Worm (Caenorhabditis elegans) whole organism, L2 larva: ENCODE measurements around the gene ttr-59.
A peak's percentile ranks its signal among the peaks of the same experiment; 100 is the strongest.

Experiments
- F13H6.1 ChIP-seq: sonication (generic microtip); optimal IDR thresholded peaks from 2 replicates; lab custom pipeline; 2016; ENCODE audit warnings: missing genetic modification characterization, missing compliant biosample characterization
- alr-1 ChIP-seq: fragments of 150-350 bp; optimal IDR thresholded peaks from 2 replicates; lab custom pipeline; 2014; ENCODE audit warnings: missing biosample characterization, missing genetic modification characterization
- blmp-1 ChIP-seq: sonication (generic microtip); optimal IDR thresholded peaks from 2 replicates; lab custom pipeline; 2017; ENCODE audit warnings: missing genetic modification characterization, mild to moderate bottlenecking, missing compliant biosample characterization, antibody characterized with exemption, moderate library complexity; ENCODE audit not compliant: insufficient read depth
- ceh-82 ChIP-seq: fragments of 150-350 bp; optimal IDR thresholded peaks from 2 replicates; lab custom pipeline; 2014; ENCODE audit warnings: missing biosample characterization, missing genetic modification characterization
- crh-2 ChIP-seq: sonication (generic microtip); optimal IDR thresholded peaks from 2 replicates; lab custom pipeline; 2017; ENCODE audit warnings: missing biosample characterization, missing genetic modification characterization
- dmd-4 ChIP-seq: sonication (generic microtip); optimal IDR thresholded peaks from 2 replicates; lab custom pipeline; 2017; ENCODE audit warnings: missing biosample characterization, missing genetic modification characterization
- fos-1 ChIP-seq: fragments of 150-350 bp; optimal IDR thresholded peaks from 2 replicates; lab custom pipeline; 2014; ENCODE audit warnings: missing biosample characterization, missing genetic modification characterization
- lin-11 ChIP-seq: fragments of 150-350 bp; sonication (generic microtip); optimal IDR thresholded peaks from 2 replicates; lab custom pipeline; 2014; ENCODE audit warnings: missing biosample characterization, missing genetic modification characterization, inconsistent platforms, mixed read lengths
- lin-13 ChIP-seq: fragments of 150-350 bp; optimal IDR thresholded peaks from 2 replicates; lab custom pipeline; 2014; ENCODE audit warnings: missing biosample characterization, missing genetic modification reagents, missing genetic modification characterization
- lin-39 ChIP-seq: fragments of 150-350 bp; optimal IDR thresholded peaks from 2 replicates; lab custom pipeline; 2014; ENCODE audit warnings: missing biosample characterization, missing genetic modification reagents, missing genetic modification characterization
- lsy-2 ChIP-seq, 2 experiments: fragments of 150-350 bp in 1 of 2; sonication (generic microtip) in 1 of 2; optimal IDR thresholded peaks; 2 replicates each; lab custom pipeline; 2014 to 2017; ENCODE audit warnings: missing biosample characterization in 2 of 2, missing genetic modification characterization in 2 of 2
- mbf-1 ChIP-seq: sonication (generic microtip); optimal IDR thresholded peaks from 2 replicates; lab custom pipeline; 2017; ENCODE audit warnings: missing biosample characterization, missing genetic modification characterization
- nhr-10 ChIP-seq: sonication (generic microtip); optimal IDR thresholded peaks from 2 replicates; lab custom pipeline; 2017; ENCODE audit warnings: missing biosample characterization, missing genetic modification characterization
- nhr-12 ChIP-seq: fragments of 150-350 bp; optimal IDR thresholded peaks from 2 replicates; lab custom pipeline; 2014; ENCODE audit warnings: missing biosample characterization, missing genetic modification characterization
- nhr-129 ChIP-seq: fragments of 150-350 bp; optimal IDR thresholded peaks from 2 replicates; lab custom pipeline; 2014; ENCODE audit warnings: missing biosample characterization, missing genetic modification characterization
- nhr-23 ChIP-seq: fragments of 150-350 bp; optimal IDR thresholded peaks from 2 replicates; lab custom pipeline; 2014; ENCODE audit warnings: missing biosample characterization, missing genetic modification reagents, missing genetic modification characterization
- nhr-25 ChIP-seq: fragments of 150-350 bp; sonication (generic microtip); optimal IDR thresholded peaks from 3 replicates; lab custom pipeline; 2014; ENCODE audit warnings: missing biosample characterization, missing genetic modification characterization
- nhr-77 ChIP-seq: fragments of 150-350 bp; optimal IDR thresholded peaks from 2 replicates; lab custom pipeline; 2014; ENCODE audit warnings: missing biosample characterization, missing genetic modification characterization
- peb-1 ChIP-seq: fragments of 150-350 bp; optimal IDR thresholded peaks from 2 replicates; lab custom pipeline; 2014; ENCODE audit warnings: missing biosample characterization, missing genetic modification characterization
- sem-4 ChIP-seq: fragments of 150-350 bp; optimal IDR thresholded peaks from 2 replicates; lab custom pipeline; 2014; ENCODE audit warnings: missing biosample characterization, missing genetic modification reagents, missing genetic modification characterization
- sma-9 ChIP-seq, 2 experiments: fragments of 150-350 bp in 1 of 2; sonication (generic microtip) in 1 of 2; optimal IDR thresholded peaks; 2 replicates each; lab custom pipeline; 2014 to 2016; ENCODE audit warnings: missing genetic modification characterization in 2 of 2, mild to moderate bottlenecking in 1 of 2, missing biosample characterization in 1 of 2, missing compliant biosample characterization in 1 of 2, missing genetic modification reagents in 1 of 2, moderate library complexity in 1 of 2
- unc-39 ChIP-seq: fragments of 150-350 bp; optimal IDR thresholded peaks from 2 replicates; lab custom pipeline; 2014; ENCODE audit warnings: missing biosample characterization, missing genetic modification characterization
- unc-62 ChIP-seq: fragments of 150-350 bp; optimal IDR thresholded peaks from 2 replicates; lab custom pipeline; 2014; ENCODE audit warnings: missing biosample characterization, missing genetic modification reagents, missing genetic modification characterization
- zag-1 ChIP-seq: fragments of 150-350 bp; optimal IDR thresholded peaks from 2 replicates; lab custom pipeline; 2014; ENCODE audit warnings: missing biosample characterization, missing genetic modification characterization
- ztf-1 ChIP-seq: fragments of 200-800 bp; sonication (Bioruptor generic); conservative IDR thresholded peaks from 2 replicates; pipeline ENCODE4 v1.3.6; 2022; ENCODE audit warnings: missing genetic modification characterization, missing compliant biosample characterization
- ztf-4 ChIP-seq: fragments of 150-350 bp; optimal IDR thresholded peaks from 2 replicates; lab custom pipeline; 2014; ENCODE audit warnings: missing biosample characterization, missing genetic modification characterization

The ttr-59 gene

DNA sequence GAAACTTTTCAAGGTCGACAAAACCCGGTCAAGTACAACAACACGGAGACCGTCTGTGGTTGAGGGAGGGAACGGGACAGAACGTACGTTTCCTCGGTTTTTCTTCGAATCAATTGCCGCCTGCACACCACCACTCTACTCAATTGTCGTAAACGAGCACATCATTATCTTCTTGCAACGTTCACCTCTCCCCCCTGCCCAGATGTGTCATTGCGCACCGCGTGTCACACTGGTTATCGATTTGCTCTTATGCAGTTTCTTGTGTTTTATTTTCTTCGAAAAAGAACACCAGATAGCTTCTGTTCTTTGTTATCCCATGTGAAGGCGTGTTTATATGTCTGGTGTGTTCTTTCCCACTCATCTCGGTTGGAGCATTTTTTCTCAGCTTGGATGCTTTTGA lies 40.1 kb upstream of the ttr-59 start:
- TF ChIP-seq sem-4 (tag; lab: Kevin White, UChicago): no peak
- TF ChIP-seq peb-1 (tag; lab: Kevin White, UChicago): no peak
- no peak for TF ChIP-seq ztf-1 (GFP tag; lab: Robert Waterston, UW)
- no peak for TF ChIP-seq zag-1 (tag; lab: Kevin White, UChicago)
- TF ChIP-seq sma-9 (GFP tag; optimal IDR thresholded peaks at IDR 0.05; lab: Kevin White, UChicago): no peak
- TF ChIP-seq sma-9 (tag; optimal IDR thresholded peaks at IDR 0.05; lab: Kevin White, UChicago): no peak
- no peak for TF ChIP-seq lin-11 (tag; lab: Kevin White, UChicago)
- TF ChIP-seq lsy-2 (tag; optimal IDR thresholded peaks at IDR 0.05; lab: Kevin White, UChicago): no peak
- TF ChIP-seq nhr-23 (tag; lab: Kevin White, UChicago): no peak
- TF ChIP-seq nhr-25 (tag; lab: Kevin White, UChicago): no peak
- no peak for TF ChIP-seq F13H6.1 (tag; lab: Kevin White, UChicago)
- TF ChIP-seq nhr-12: no peak
- TF ChIP-seq lin-13 (GFP tag; lab: Kevin White, UChicago): no peak
- no peak for TF ChIP-seq nhr-129 (tag; lab: Kevin White, UChicago)
- no peak for TF ChIP-seq nhr-77
- no peak for TF ChIP-seq unc-62 (GFP tag; lab: Kevin White, UChicago)
- TF ChIP-seq fos-1 (tag; lab: Kevin White, UChicago): no peak
- no peak for TF ChIP-seq unc-39
- no peak for TF ChIP-seq ztf-4 (tag; lab: Kevin White, UChicago)

- TF ChIP-seq F13H6.1 (tag; lab: Kevin White, UChicago) (peak; percentile 7), mbf-1 (tag; lab: Kevin White, UChicago) (no peak), alr-1 (tag; lab: Kevin White, UChicago) (no peak), lsy-2 (tag; optimal IDR thresholded peaks at IDR 0.05; lab: Kevin White, UChicago) (no peak), nhr-129 (tag; lab: Kevin White, UChicago) (peak; percentile 11)
These were observed 38.6 kb upstream of the ttr-59 start for ce11 chrX:7290859-7291628.

- TF ChIP-seq crh-2 (tag; lab: Kevin White, UChicago): peak; percentile 38
- no peak for TF ChIP-seq lin-13 (GFP tag; lab: Kevin White, UChicago)
- no peak for TF ChIP-seq dmd-4 (tag; lab: Kevin White, UChicago)
- TF ChIP-seq lin-39 (tag; lab: Kevin White, UChicago): no peak
- peak; percentile 40 for TF ChIP-seq fos-1 (tag; lab: Kevin White, UChicago)
- no peak for TF ChIP-seq peb-1 (tag; lab: Kevin White, UChicago)
These were observed 37.8 kb upstream of the ttr-59 start, which contains the start of gene lron-7 for ce11 chrX:7291810-7292209. TSS of gene lron-7 (plus strand) at chrX:7292132.

ce11 chrX:7296310-7296709 lies 33.3 kb upstream of the ttr-59 start:
- TF ChIP-seq lsy-2 (tag; optimal IDR thresholded peaks at IDR 0.05; lab: Kevin White, UChicago): no peak

DNA sequence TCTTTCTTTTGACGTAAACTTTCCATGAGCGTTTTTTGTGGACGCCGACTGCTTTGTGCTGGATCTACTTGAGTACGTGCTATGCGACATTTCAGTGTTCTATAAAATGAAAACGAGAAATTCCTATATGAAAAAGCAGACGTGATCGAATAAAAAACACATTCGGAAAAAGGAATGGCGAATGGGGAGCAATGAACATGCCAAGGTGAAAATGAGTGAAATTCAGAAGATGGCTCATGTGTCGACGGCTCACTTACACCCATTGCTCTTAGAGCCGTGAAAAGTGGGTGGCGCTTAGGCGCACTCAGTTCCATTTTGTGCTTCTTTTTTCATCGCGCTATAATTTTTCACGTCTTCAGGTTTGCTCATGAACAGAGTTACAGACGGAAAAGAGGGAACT lies 31.0 kb upstream of the ttr-59 start, which contains the start of gene K03A1.4:
Gene K03A1.4 (minus strand): TSS at position 101 of the 400 bp plus-strand sequence.
- no peak for TF ChIP-seq blmp-1 (tag; lab: Kevin White, UChicago)
- TF ChIP-seq, all 48 proteins: peak for 0

DNA sequence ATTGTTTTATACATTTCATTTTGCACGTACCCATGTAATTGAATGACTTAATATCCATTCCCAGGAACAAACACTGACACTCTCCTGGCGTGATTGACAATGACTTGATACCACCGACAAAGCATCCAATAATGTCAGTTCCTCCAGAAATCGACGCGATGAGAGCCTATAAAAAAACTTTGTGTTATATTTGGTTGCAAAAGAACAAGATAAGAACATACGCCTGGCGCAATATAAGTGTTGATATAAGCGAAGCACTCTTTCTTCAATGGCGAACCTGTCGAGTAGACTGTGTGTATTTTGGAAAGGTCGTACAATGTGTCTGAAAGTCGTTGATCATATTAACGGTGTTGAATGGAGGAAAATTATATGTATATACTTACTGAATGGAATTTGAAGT lies 26.5 kb upstream of the ttr-59 start:
- TF ChIP-seq lin-13 (GFP tag; lab: Kevin White, UChicago): no peak
- TF ChIP-seq fos-1 (tag; lab: Kevin White, UChicago): peak; percentile 10
- no peak for TF ChIP-seq nhr-129 (tag; lab: Kevin White, UChicago)
- no peak for TF ChIP-seq crh-2 (tag; lab: Kevin White, UChicago)
- TF ChIP-seq nhr-10 (tag; lab: Kevin White, UChicago): no peak
- TF ChIP-seq nhr-23 (tag; lab: Kevin White, UChicago): no peak
- TF ChIP-seq ceh-82 (tag; lab: Kevin White, UChicago): no peak
- TF ChIP-seq nhr-12: no peak
